Worm (Caenorhabditis elegans) whole organism, L1 larva: Measurements from ENCODE around the gene mltn-9.

Source experiments
- ama-1 ChIP-seq: fragments of 150-350 bp; optimal IDR thresholded peaks from 2 replicates; lab custom pipeline; 2014
- blmp-1 ChIP-seq: fragments of 150-350 bp; optimal IDR thresholded peaks from 2 replicates; lab custom pipeline; 2014; ENCODE audit warnings: missing biosample characterization, missing genetic modification characterization
- ceh-82 ChIP-seq, 3 experiments: fragments of 150-350 bp in 1 of 3; sonication (generic microtip) in 2 of 3; optimal IDR thresholded peaks; 2 replicates each; lab custom pipeline; 2014 to 2017; ENCODE audit warnings: missing biosample characterization in 3 of 3, missing genetic modification characterization in 3 of 3
- ceh-90 ChIP-seq: sonication (generic microtip); optimal IDR thresholded peaks from 2 replicates; lab custom pipeline; 2016; ENCODE audit warnings: missing genetic modification characterization, missing compliant biosample characterization
- dpl-1 ChIP-seq, 3 experiments: fragments of 150-350 bp in 2 of 3; sonication (generic microtip) in 1 of 3; optimal IDR thresholded peaks; 2 replicates each; lab custom pipeline; 2014 to 2017; ENCODE audit warnings: missing biosample characterization in 3 of 3, missing genetic modification characterization in 3 of 3, missing genetic modification reagents in 3 of 3
- efl-1 ChIP-seq, 4 experiments: fragments of 150-350 bp; optimal IDR thresholded peaks in 3 of 4; peaks in 1 of 4; 1 replicate in 1 of 4; 2 replicates in 3 of 4; lab custom pipeline; 2014; ENCODE audit warnings: missing biosample characterization in 2 of 4, missing genetic modification characterization in 2 of 4, missing genetic modification reagents in 2 of 4
- efl-3 ChIP-seq: fragments of 200-800 bp; sonication (Bioruptor generic); optimal IDR thresholded peaks from 2 replicates; lab custom pipeline; 2018; ENCODE audit warnings: mild to moderate bottlenecking, missing genetic modification characterization, missing compliant biosample characterization
- elt-3 ChIP-seq, 6 experiments: fragments of 150-350 bp in 1 of 6; sonication (generic microtip); optimal IDR thresholded peaks; 2 replicates each; lab custom pipeline; 2017 to 2018; ENCODE audit warnings: missing biosample characterization in 6 of 6, missing genetic modification characterization in 6 of 6, inconsistent platforms in 1 of 6
- ets-5 ChIP-seq: fragments of 200-800 bp; sonication (Bioruptor generic); IDR thresholded peaks from 2 replicates; pipeline ENCODE4 v1.3.6; 2022; ENCODE audit warnings: missing genetic modification characterization, missing compliant biosample characterization
- fkh-10 ChIP-seq: sonication (generic microtip); optimal IDR thresholded peaks from 2 replicates; lab custom pipeline; 2017; ENCODE audit warnings: missing biosample characterization, missing genetic modification reagents, missing genetic modification characterization
- hlh-17 ChIP-seq: fragments of 200-800 bp; sonication (Bioruptor generic); optimal IDR thresholded peaks from 2 replicates; lab custom pipeline; 2018; ENCODE audit warnings: missing genetic modification characterization, mild to moderate bottlenecking, missing compliant biosample characterization, moderate library complexity, borderline replicate concordance
- irx-1 ChIP-seq: sonication (generic microtip); optimal IDR thresholded peaks from 2 replicates; lab custom pipeline; 2016; ENCODE audit warnings: missing genetic modification characterization, missing compliant biosample characterization
- isw-1 ChIP-seq: fragments of 200-800 bp; sonication (Bioruptor generic); IDR thresholded peaks from 2 replicates; pipeline ENCODE4 v1.3.6; 2022; ENCODE audit warnings: missing genetic modification characterization, missing compliant biosample characterization
- lin-14 ChIP-seq: fragments of 200-800 bp; sonication (Bioruptor generic); optimal IDR thresholded peaks from 2 replicates; lab custom pipeline; 2018; ENCODE audit warnings: mild to moderate bottlenecking, missing genetic modification characterization, moderate library complexity, missing compliant biosample characterization
- lin-39 ChIP-seq: fragments of 150-350 bp; optimal IDR thresholded peaks from 2 replicates; lab custom pipeline; 2014; ENCODE audit warnings: missing biosample characterization, missing genetic modification reagents, missing genetic modification characterization
- lir-3 ChIP-seq: sonication (generic microtip); optimal IDR thresholded peaks from 2 replicates; lab custom pipeline; 2016; ENCODE audit warnings: mild to moderate bottlenecking, missing genetic modification characterization, moderate library complexity, missing compliant biosample characterization; ENCODE audit not compliant: poor library complexity
- mdl-1 ChIP-seq, 2 experiments: fragments of 150-350 bp; optimal IDR thresholded peaks; 2 replicates each; lab custom pipeline; 2014 to 2017; ENCODE audit warnings: missing biosample characterization in 2 of 2, missing genetic modification characterization in 2 of 2, inconsistent platforms in 1 of 2
- mep-1 ChIP-seq: fragments of 150-350 bp; optimal IDR thresholded peaks from 2 replicates; lab custom pipeline; 2014; ENCODE audit warnings: missing biosample characterization, missing genetic modification characterization
- nhr-11 ChIP-seq: fragments of 150-350 bp; optimal IDR thresholded peaks from 2 replicates; lab custom pipeline; 2014; ENCODE audit warnings: missing biosample characterization, missing genetic modification characterization
- nhr-19 ChIP-seq: fragments of 200-800 bp; sonication (Bioruptor generic); conservative IDR thresholded peaks from 2 replicates; pipeline ENCODE4 v1.3.6; 2022; ENCODE audit warnings: missing genetic modification characterization, missing compliant biosample characterization
- nhr-20 ChIP-seq: sonication (generic microtip); optimal IDR thresholded peaks from 2 replicates; lab custom pipeline; 2016; ENCODE audit warnings: mild to moderate bottlenecking, missing genetic modification characterization, missing compliant biosample characterization
- nhr-76 ChIP-seq: sonication (generic microtip); optimal IDR thresholded peaks from 2 replicates; lab custom pipeline; 2017; ENCODE audit warnings: missing biosample characterization, missing genetic modification characterization
- nhr-84 ChIP-seq: sonication (generic microtip); optimal IDR thresholded peaks from 2 replicates; lab custom pipeline; 2017; ENCODE audit warnings: missing biosample characterization, missing genetic modification characterization
- nhr-85 ChIP-seq: sonication (generic microtip); peaks from one replicate; lab custom pipeline; 2016; ENCODE audit warnings: missing genetic modification characterization, inconsistent platforms, missing compliant biosample characterization
- pax-3 ChIP-seq: fragments of 200-800 bp; sonication (Bioruptor generic); optimal IDR thresholded peaks from 2 replicates; lab custom pipeline; 2018; ENCODE audit warnings: mild to moderate bottlenecking, missing genetic modification characterization, moderate library complexity, missing compliant biosample characterization
- pqm-1 ChIP-seq: sonication (generic microtip); optimal IDR thresholded peaks from 3 replicates; lab custom pipeline; 2017; ENCODE audit warnings: missing biosample characterization, missing genetic modification characterization
- snpc-4 ChIP-seq: fragments of 150-350 bp; optimal IDR thresholded peaks from 2 replicates; lab custom pipeline; 2014; ENCODE audit warnings: missing biosample characterization, missing genetic modification characterization
- snu-23 ChIP-seq: sonication (generic microtip); optimal IDR thresholded peaks from 2 replicates; lab custom pipeline; 2016; ENCODE audit warnings: missing genetic modification characterization, missing compliant biosample characterization
- sox-4 ChIP-seq: sonication (generic microtip); optimal IDR thresholded peaks from 2 replicates; lab custom pipeline; 2016; ENCODE audit warnings: missing genetic modification characterization, missing compliant biosample characterization
- sptf-1 ChIP-seq: fragments of 150-350 bp; optimal IDR thresholded peaks from 2 replicates; lab custom pipeline; 2014; ENCODE audit warnings: missing biosample characterization, missing genetic modification characterization
- sup-37 ChIP-seq: fragments of 200-800 bp; sonication (Bioruptor generic); optimal IDR thresholded peaks from 2 replicates; lab custom pipeline; 2018; ENCODE audit warnings: mild to moderate bottlenecking, missing genetic modification characterization, missing compliant biosample characterization
- swsn-7 ChIP-seq: sonication (generic microtip); optimal IDR thresholded peaks from 2 replicates; lab custom pipeline; 2016; ENCODE audit warnings: missing genetic modification characterization, missing compliant biosample characterization
- tbx-2 ChIP-seq: sonication (generic microtip); optimal IDR thresholded peaks from 2 replicates; lab custom pipeline; 2016; ENCODE audit warnings: missing genetic modification characterization, missing compliant biosample characterization
- tlp-1 ChIP-seq: fragments of 150-350 bp; optimal IDR thresholded peaks from 2 replicates; lab custom pipeline; 2014; ENCODE audit warnings: missing biosample characterization, missing genetic modification characterization
- unc-130 ChIP-seq: fragments of 150-350 bp; optimal IDR thresholded peaks from 2 replicates; lab custom pipeline; 2017; ENCODE audit warnings: missing biosample characterization, missing genetic modification characterization, inconsistent platforms
- unc-30 ChIP-seq: sonication (generic microtip); optimal IDR thresholded peaks from 2 replicates; lab custom pipeline; 2017; ENCODE audit warnings: missing biosample characterization, missing genetic modification characterization
- unc-62 ChIP-seq: fragments of 150-350 bp; optimal IDR thresholded peaks from 2 replicates; lab custom pipeline; 2014; ENCODE audit warnings: missing biosample characterization, missing genetic modification reagents, missing genetic modification characterization
- unc-98 ChIP-seq: fragments of 200-800 bp; sonication (Bioruptor generic); IDR thresholded peaks from 2 replicates; pipeline ENCODE4 v1.3.6; 2022; ENCODE audit warnings: missing genetic modification characterization, missing compliant biosample characterization
- vab-15 ChIP-seq: sonication (generic microtip); optimal IDR thresholded peaks from 2 replicates; lab custom pipeline; 2017; ENCODE audit warnings: missing genotype, mild to moderate bottlenecking, missing genetic modification characterization, missing compliant biosample characterization
- xbp-1 ChIP-seq: sonication (generic microtip); optimal IDR thresholded peaks from 2 replicates; lab custom pipeline; 2016; ENCODE audit warnings: missing genetic modification characterization, missing compliant biosample characterization
- zag-1 ChIP-seq: fragments of 150-350 bp; optimal IDR thresholded peaks from 2 replicates; lab custom pipeline; 2014; ENCODE audit warnings: missing biosample characterization, missing genetic modification characterization
- zip-4 ChIP-seq: fragments of 200-800 bp; sonication (Bioruptor generic); optimal IDR thresholded peaks from 2 replicates; lab custom pipeline; 2018; ENCODE audit warnings: mild to moderate bottlenecking, missing genetic modification characterization, moderate library complexity, missing compliant biosample characterization
- ztf-11 ChIP-seq, 2 experiments: sonication (generic microtip); optimal IDR thresholded peaks; 2 replicates each; lab custom pipeline; 2016 to 2017; ENCODE audit warnings: missing genetic modification characterization in 2 of 2, missing biosample characterization in 1 of 2, missing compliant biosample characterization in 1 of 2
- ztf-4 ChIP-seq: fragments of 150-350 bp; optimal IDR thresholded peaks from 2 replicates; lab custom pipeline; 2014; ENCODE audit warnings: missing biosample characterization, missing genetic modification characterization

Gene mltn-9

DNA sequence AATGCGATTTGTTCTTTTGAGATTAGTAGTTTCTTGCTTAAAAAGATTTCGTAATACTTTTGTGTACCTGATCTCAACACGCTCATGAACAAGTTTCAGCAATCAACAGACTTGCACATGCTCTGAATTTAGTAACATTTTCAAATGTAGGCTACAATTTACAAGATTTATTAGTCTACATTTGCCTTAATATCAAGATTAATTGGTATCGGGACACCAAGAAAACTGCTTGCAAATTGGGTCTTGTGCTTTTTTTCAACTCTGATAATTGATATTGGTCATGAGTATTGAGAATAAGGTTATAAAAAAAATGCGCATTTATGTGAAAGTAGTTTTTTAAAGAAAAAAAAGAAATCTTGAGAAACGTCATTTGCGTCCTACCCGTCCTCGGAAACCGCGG, 23.2 kb upstream of the mltn-9 start:
- no peak for TF ChIP-seq ceh-82 (tag; optimal IDR thresholded peaks at IDR 0.05; lab: Kevin White, UChicago)
- no peak for TF ChIP-seq hlh-17 (GFP tag; lab: Kevin White, UChicago)
- no peak for TF ChIP-seq fkh-10
- TF ChIP-seq sup-37 (GFP tag; lab: Kevin White, UChicago) = no peak
- TF ChIP-seq mdl-1 (tag; optimal IDR thresholded peaks at IDR 0.05; lab: Kevin White, UChicago) = no peak
- TF ChIP-seq snpc-4 (tag; lab: Kevin White, UChicago) = no peak
- peak; percentile 37 for TF ChIP-seq lin-14 (GFP tag; lab: Kevin White, UChicago)
- no peak for TF ChIP-seq xbp-1
- peak; percentile 38 for TF ChIP-seq nhr-11 (tag; lab: Kevin White, UChicago)
- TF ChIP-seq isw-1 (GFP tag; lab: Robert Waterston, UW) = no peak
- TF ChIP-seq efl-3 (GFP tag; lab: Kevin White, UChicago) = no peak
- no peak for TF ChIP-seq irx-1 (tag; lab: Kevin White, UChicago)
- TF ChIP-seq swsn-7 (tag; lab: Kevin White, UChicago) = no peak
- no peak for TF ChIP-seq ama-1 (lab: Kevin White, UChicago)
- TF ChIP-seq tlp-1 (tag; lab: Kevin White, UChicago) = no peak
- no peak for TF ChIP-seq ets-5 (GFP tag; lab: Robert Waterston, UW)
- no peak for TF ChIP-seq pqm-1 (tag; lab: Kevin White, UChicago)
- TF ChIP-seq nhr-84 (tag; lab: Kevin White, UChicago) = no peak
- TF ChIP-seq, all 84 proteins: peak for 2

DNA sequence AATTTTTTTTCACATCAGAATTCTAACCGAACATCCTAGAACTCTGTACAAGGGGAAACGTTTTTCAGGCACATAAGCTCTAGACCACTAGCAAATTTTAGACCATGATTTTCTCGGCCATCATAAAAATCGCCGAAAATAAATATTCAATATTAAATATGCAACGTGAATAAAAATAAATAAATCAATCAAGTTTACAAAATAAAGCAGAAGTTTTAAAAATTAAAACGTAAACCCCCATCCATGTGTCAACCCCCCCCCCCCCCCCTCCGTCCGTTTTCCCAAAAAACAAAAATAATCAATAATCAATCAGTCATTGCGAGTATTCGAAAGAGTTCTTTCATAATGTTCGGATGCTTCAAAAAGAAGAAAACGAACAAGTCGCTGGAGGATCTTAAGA, 22.6 kb upstream of the mltn-9 start, which contains the start of gene catp-4:
Gene catp-4, plus strand, starts transcription at position 301 of the 400 bp plus-strand sequence.
- no peak for TF ChIP-seq dpl-1 (GFP tag; optimal IDR thresholded peaks at IDR 0.05; lab: Kevin White, UChicago)
- no peak for TF ChIP-seq pax-3 (tag; lab: Kevin White, UChicago)
- no peak for TF ChIP-seq unc-98 (GFP tag; lab: Robert Waterston, UW)
- TF ChIP-seq mep-1 (tag; lab: Kevin White, UChicago) = no peak
- TF ChIP-seq zip-4 (GFP tag; lab: Kevin White, UChicago) = no peak
- TF ChIP-seq ceh-82 (tag; optimal IDR thresholded peaks at IDR 0.05; lab: Kevin White, UChicago) = no peak
- TF ChIP-seq hlh-17 (GFP tag; lab: Kevin White, UChicago) = no peak
- TF ChIP-seq zag-1 = no peak
- TF ChIP-seq nhr-19 (GFP tag; lab: Robert Waterston, UW) = no peak
- TF ChIP-seq unc-62 (GFP tag; lab: Kevin White, UChicago) = no peak
- no peak for TF ChIP-seq lir-3 (tag; lab: Kevin White, UChicago)
- TF ChIP-seq tbx-2 (tag; lab: Kevin White, UChicago) = no peak
- TF ChIP-seq nhr-11 (tag; lab: Kevin White, UChicago) = no peak
- no peak for TF ChIP-seq unc-130 (tag; lab: Kevin White, UChicago)
- no peak for TF ChIP-seq unc-30

DNA sequence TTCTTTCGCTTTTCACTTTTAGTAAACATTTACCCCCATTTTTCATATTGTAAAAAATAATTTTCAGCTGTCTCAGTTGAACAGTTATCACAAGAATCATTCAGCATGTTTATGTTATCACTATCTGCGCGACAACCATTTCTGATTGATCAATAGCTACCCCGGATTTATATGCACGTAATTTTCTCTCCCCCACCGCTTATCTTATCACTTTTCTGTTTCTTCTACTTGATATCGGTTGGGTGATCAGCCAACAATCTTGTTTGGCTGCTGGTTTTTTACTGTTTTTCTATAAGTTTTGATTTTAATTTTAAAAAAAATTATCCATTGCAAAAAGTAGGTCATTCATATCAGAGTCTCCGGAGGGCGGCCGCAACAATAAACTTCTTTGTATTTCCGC, 18.0 kb upstream of the mltn-9 start:
- TF ChIP-seq elt-3 (tag; optimal IDR thresholded peaks at IDR 0.05; lab: Kevin White, UChicago) (peak; percentile 37 to 97 (median 69)), nhr-85 (tag; lab: Kevin White, UChicago) (peak; percentile 44), unc-62 (GFP tag; lab: Kevin White, UChicago) (no peak), sup-37 (GFP tag; lab: Kevin White, UChicago) (no peak)
- TF ChIP-seq, all 84 proteins: peak for 2

ce11 chrII:14598367-14598766, 17.5 kb upstream of the mltn-9 start:
- peak; percentile 83 for TF ChIP-seq nhr-19 (GFP tag; lab: Robert Waterston, UW)
- peak; percentile 52 for TF ChIP-seq tbx-2 (tag; lab: Kevin White, UChicago)
- peak; percentile 69 for TF ChIP-seq ztf-4
- no peak for TF ChIP-seq nhr-84 (tag; lab: Kevin White, UChicago)
- TF ChIP-seq efl-1 (optimal IDR thresholded peaks at IDR 0.05; lab: Kevin White, UChicago) = peak; percentile 32 to 51
- peak; percentile 42 to 92 for TF ChIP-seq efl-1 (GFP tag; optimal IDR thresholded peaks at IDR 0.05 in 1 of 2; lab: Kevin White, UChicago)
- TF ChIP-seq snu-23 (GFP tag; lab: Kevin White, UChicago) = peak; percentile 87
- no peak for TF ChIP-seq sptf-1 (tag; lab: Kevin White, UChicago)
- no peak for TF ChIP-seq tlp-1 (tag; lab: Kevin White, UChicago)
- no peak for TF ChIP-seq pqm-1 (tag; lab: Kevin White, UChicago)
- no peak for TF ChIP-seq ceh-82 (tag; optimal IDR thresholded peaks at IDR 0.05; lab: Kevin White, UChicago)
- peak; percentile 73 for TF ChIP-seq nhr-11 (tag; lab: Kevin White, UChicago)
- TF ChIP-seq ceh-90 (tag; lab: Kevin White, UChicago) = no peak
- TF ChIP-seq irx-1 (tag; lab: Kevin White, UChicago) = peak; percentile 17
- TF ChIP-seq nhr-20 (tag; lab: Kevin White, UChicago) = peak; percentile 84
- TF ChIP-seq ztf-11 (tag; optimal IDR thresholded peaks at IDR 0.05; lab: Kevin White, UChicago) = no peak
- no peak for TF ChIP-seq sox-4 (tag; lab: Kevin White, UChicago)
- no peak for TF ChIP-seq unc-30
- TF ChIP-seq lin-39 (tag; lab: Kevin White, UChicago) = no peak
- no peak for TF ChIP-seq nhr-76
- peak; percentile 69 for TF ChIP-seq swsn-7 (tag; lab: Kevin White, UChicago)
- TF ChIP-seq vab-15 (tag; lab: Kevin White, UChicago) = no peak
- no peak; the same call in 1 of the 2 replicates for TF ChIP-seq isw-1 (GFP tag; lab: Robert Waterston, UW)
- TF ChIP-seq elt-3 (tag; optimal IDR thresholded peaks at IDR 0.05; lab: Kevin White, UChicago) = peak in 2 of 6 experiments; percentile 38 to 54
- no peak for TF ChIP-seq blmp-1 (tag; lab: Kevin White, UChicago)
- TF ChIP-seq xbp-1 = peak; percentile 57
- TF ChIP-seq efl-3 (GFP tag; lab: Kevin White, UChicago) = no peak
